Worm (Caenorhabditis elegans) whole organism, L4 larva: Measurements from ENCODE around the gene fbxa-100.

Experiments
- F26F4.8 ChIP-seq: fragments of 200-800 bp; sonication (Bioruptor generic); conservative IDR thresholded peaks from 2 replicates; pipeline ENCODE4 v1.3.6; 2022; ENCODE audit warnings: missing genetic modification characterization, missing compliant biosample characterization
- F44E2.7 ChIP-seq: fragments of 200-800 bp; sonication (Bioruptor generic); IDR thresholded peaks from 2 replicates; pipeline ENCODE4 v2.1.2; 2022; ENCODE audit warnings: missing genetic modification characterization, missing compliant biosample characterization
- T26A8.4 ChIP-seq: fragments of 200-800 bp; sonication (Bioruptor generic); IDR thresholded peaks from 2 replicates; pipeline ENCODE4 v1.3.6; 2022; ENCODE audit warnings: missing genetic modification characterization, missing compliant biosample characterization
- Y105C5A.15 ChIP-seq: fragments of 200-800 bp; sonication (Bioruptor generic); IDR thresholded peaks from 2 replicates; pipeline ENCODE4 v1.3.6; 2022; ENCODE audit warnings: missing genetic modification characterization, missing compliant biosample characterization
- Y75B8A.6 ChIP-seq: fragments of 200-800 bp; sonication (Bioruptor generic); IDR thresholded peaks from 2 replicates; pipeline ENCODE4 v1.3.6; 2022; ENCODE audit warnings: missing genetic modification reagents, missing genetic modification characterization, missing compliant biosample characterization
- ZK337.2 ChIP-seq: fragments of 200-800 bp; sonication (Bioruptor generic); IDR thresholded peaks from 2 replicates; pipeline ENCODE4 v1.3.6; 2022; ENCODE audit warnings: missing genetic modification reagents, missing genetic modification characterization, missing compliant biosample characterization
- aha-1 ChIP-seq: fragments of 150-350 bp; peaks from one replicate; lab custom pipeline; 2014; ENCODE audit warnings: missing biosample characterization, missing genetic modification characterization
- ceh-32 ChIP-seq: sonication (generic microtip); optimal IDR thresholded peaks from 2 replicates; lab custom pipeline; 2016; ENCODE audit warnings: mild to moderate bottlenecking, missing genetic modification characterization, missing compliant biosample characterization; ENCODE audit not compliant: poor library complexity
- cey-2 ChIP-seq: sonication (generic microtip); optimal IDR thresholded peaks from 3 replicates; lab custom pipeline; 2017; ENCODE audit warnings: missing genetic modification characterization, mild to moderate bottlenecking, missing compliant biosample characterization, antibody characterized with exemption, borderline replicate concordance; ENCODE audit not compliant: insufficient read depth
- ctbp-1 ChIP-seq: fragments of 200-800 bp; sonication (Bioruptor generic); IDR thresholded peaks from 2 replicates; pipeline ENCODE4 v1.3.6; 2022; ENCODE audit warnings: missing genetic modification reagents, missing genetic modification characterization, missing compliant biosample characterization
- daf-16 ChIP-seq, 3 experiments: sonication (generic microtip); optimal IDR thresholded peaks; 2 replicates each; lab custom pipeline; 2016 to 2017; ENCODE audit warnings: missing genetic modification characterization in 3 of 3, missing genetic modification reagents in 3 of 3, mild to moderate bottlenecking in 2 of 3, missing compliant biosample characterization in 2 of 3, missing biosample characterization in 1 of 3, moderate library complexity in 1 of 3
- daf-19 ChIP-seq: fragments of 200-800 bp; sonication (Bioruptor generic); conservative IDR thresholded peaks from 2 replicates; pipeline ENCODE4 v1.3.6; 2022; ENCODE audit warnings: missing genetic modification characterization, missing compliant biosample characterization
- daf-8 ChIP-seq: fragments of 200-800 bp; sonication (Bioruptor generic); IDR thresholded peaks from 2 replicates; pipeline ENCODE4 v1.3.6; 2022; ENCODE audit warnings: missing genetic modification characterization, missing compliant biosample characterization
- dmd-6 ChIP-seq: fragments of 200-800 bp; sonication (Bioruptor generic); IDR thresholded peaks from 2 replicates; pipeline ENCODE4 v1.3.6; 2022; ENCODE audit warnings: missing genetic modification reagents, missing genetic modification characterization, missing compliant biosample characterization
- dve-1 ChIP-seq: sonication (generic microtip); optimal IDR thresholded peaks from 2 replicates; lab custom pipeline; 2017; ENCODE audit warnings: antibody characterized with exemption, mild to moderate bottlenecking, missing genetic modification characterization, missing compliant biosample characterization; ENCODE audit not compliant: insufficient read depth
- egl-43 ChIP-seq: fragments of 200-800 bp; sonication (Bioruptor generic); IDR thresholded peaks from 2 replicates; pipeline ENCODE4 v1.3.6; 2022; ENCODE audit warnings: missing genetic modification reagents, missing genetic modification characterization, missing compliant biosample characterization
- fos-1 ChIP-seq: fragments of 150-350 bp; optimal IDR thresholded peaks from 2 replicates; lab custom pipeline; 2014; ENCODE audit warnings: missing biosample characterization, missing genetic modification characterization
- hlh-11 ChIP-seq: fragments of 200-800 bp; sonication (Bioruptor generic); optimal IDR thresholded peaks from 2 replicates; lab custom pipeline; 2018; ENCODE audit warnings: mild to moderate bottlenecking, missing genetic modification characterization, missing compliant biosample characterization
- hlh-30 ChIP-seq: sonication (generic microtip); optimal IDR thresholded peaks from 2 replicates; lab custom pipeline; 2017; ENCODE audit warnings: antibody characterized with exemption, mild to moderate bottlenecking, missing genetic modification characterization, missing compliant biosample characterization; ENCODE audit not compliant: insufficient read depth
- lin-1 ChIP-seq: fragments of 200-800 bp; sonication (Bioruptor generic); IDR thresholded peaks from 2 replicates; pipeline ENCODE4 v1.3.6; 2022; ENCODE audit warnings: missing genetic modification reagents, missing genetic modification characterization, missing compliant biosample characterization
- lin-38 ChIP-seq: fragments of 200-800 bp; sonication (Bioruptor generic); IDR thresholded peaks from 2 replicates; pipeline ENCODE4 v1.3.6; 2022; ENCODE audit warnings: missing genetic modification reagents, missing genetic modification characterization, missing compliant biosample characterization
- lin-39 ChIP-seq: fragments of 150-350 bp; optimal IDR thresholded peaks from 2 replicates; lab custom pipeline; 2014; ENCODE audit warnings: missing biosample characterization, missing genetic modification reagents, missing genetic modification characterization
- madf-5 ChIP-seq, 2 experiments: fragments of 200-800 bp; sonication (Bioruptor generic); IDR thresholded peaks; 2 replicates each; pipeline ENCODE4 v1.3.6; 2022; ENCODE audit warnings: missing compliant biosample characterization in 2 of 2, missing genetic modification characterization in 2 of 2
- mdl-1 ChIP-seq, 2 experiments: fragments of 150-350 bp in 1 of 2; sonication (generic microtip) in 1 of 2; optimal IDR thresholded peaks; 2 replicates each; lab custom pipeline; 2014 to 2017; ENCODE audit warnings: missing biosample characterization in 2 of 2, missing genetic modification characterization in 2 of 2
- mes-2 ChIP-seq: sonication (generic microtip); optimal IDR thresholded peaks from 2 replicates; lab custom pipeline; 2016; ENCODE audit warnings: missing genotype, mild to moderate bottlenecking, missing genetic modification characterization, missing compliant biosample characterization; ENCODE audit not compliant: poor library complexity, severe bottlenecking
- mxl-3 ChIP-seq: fragments of 200-800 bp; sonication (Bioruptor generic); optimal IDR thresholded peaks from 2 replicates; lab custom pipeline; 2018; ENCODE audit warnings: mild to moderate bottlenecking, missing genetic modification characterization, missing compliant biosample characterization
- nhr-102 ChIP-seq: sonication (generic microtip); optimal IDR thresholded peaks from 2 replicates; lab custom pipeline; 2016; ENCODE audit warnings: mild to moderate bottlenecking, missing genetic modification characterization, moderate library complexity, missing compliant biosample characterization
- nhr-11 ChIP-seq: fragments of 150-350 bp; optimal IDR thresholded peaks from 2 replicates; lab custom pipeline; 2014; ENCODE audit warnings: missing biosample characterization, missing genetic modification characterization
- nhr-28 ChIP-seq: fragments of 150-350 bp; optimal IDR thresholded peaks from 2 replicates; lab custom pipeline; 2014; ENCODE audit warnings: missing biosample characterization, missing genetic modification characterization
- nhr-42 ChIP-seq: fragments of 200-800 bp; sonication (Bioruptor generic); IDR thresholded peaks from 2 replicates; pipeline ENCODE4 v1.3.6; 2022; ENCODE audit warnings: missing genetic modification characterization, missing compliant biosample characterization
- nhr-6 ChIP-seq: fragments of 150-350 bp; optimal IDR thresholded peaks from 2 replicates; lab custom pipeline; 2014; ENCODE audit warnings: missing biosample characterization, missing genetic modification characterization
- nhr-77 ChIP-seq: fragments of 150-350 bp; optimal IDR thresholded peaks from 2 replicates; lab custom pipeline; 2014; ENCODE audit warnings: missing biosample characterization, missing genetic modification characterization
- php-3 ChIP-seq: fragments of 200-800 bp; sonication (Bioruptor generic); IDR thresholded peaks from 2 replicates; pipeline ENCODE4 v1.3.6; 2022; ENCODE audit warnings: missing genetic modification reagents, missing genetic modification characterization, missing compliant biosample characterization
- pqm-1 ChIP-seq: sonication (generic microtip); optimal IDR thresholded peaks from 2 replicates; lab custom pipeline; 2017; ENCODE audit warnings: missing biosample characterization, missing genetic modification characterization
- sdz-12 ChIP-seq: fragments of 200-800 bp; sonication (Bioruptor generic); optimal IDR thresholded peaks from 2 replicates; lab custom pipeline; 2018; ENCODE audit warnings: mild to moderate bottlenecking, missing genetic modification characterization, missing compliant biosample characterization
- spr-3 ChIP-seq: fragments of 200-800 bp; sonication (Bioruptor generic); optimal IDR thresholded peaks from 2 replicates; lab custom pipeline; 2018; ENCODE audit warnings: mild to moderate bottlenecking, missing genetic modification characterization, missing compliant biosample characterization
- zag-1 ChIP-seq: fragments of 150-350 bp; optimal IDR thresholded peaks from 2 replicates; lab custom pipeline; 2014; ENCODE audit warnings: missing biosample characterization, missing genetic modification characterization
- zfp-2 ChIP-seq: sonication (generic microtip); optimal IDR thresholded peaks from 2 replicates; lab custom pipeline; 2016; ENCODE audit warnings: mild to moderate bottlenecking, missing genetic modification characterization, missing compliant biosample characterization
- zfp-3 ChIP-seq: fragments of 200-800 bp; sonication (Bioruptor generic); conservative IDR thresholded peaks from 2 replicates; pipeline ENCODE4 v1.3.6; 2022; ENCODE audit warnings: missing genetic modification reagents, missing genetic modification characterization, missing compliant biosample characterization
- ztf-7 ChIP-seq: fragments of 150-350 bp; optimal IDR thresholded peaks from 2 replicates; lab custom pipeline; 2014; ENCODE audit warnings: missing biosample characterization, missing genetic modification characterization

Gene fbxa-100

ce11 chrV:16045837-16046236, 16.1 kb downstream of the fbxa-100 start, which contains the start of gene T10C6.15 (continued):
- TF ChIP-seq daf-19 (GFP tag; lab: Robert Waterston, UW) (no peak), php-3 (GFP tag; lab: Robert Waterston, UW) (peak; percentile 74), nhr-6 (peak; percentile 20), nhr-102 (peak; percentile 89), zfp-2 (no peak), daf-16 (GFP tag; optimal IDR thresholded peaks at IDR 0.05; lab: Kevin White, UChicago) (peak in 1 of 2 experiments; percentile 91), daf-16 (tag; optimal IDR thresholded peaks at IDR 0.05; lab: Kevin White, UChicago) (peak; percentile 100), mes-2 (no peak), nhr-77 (tag; lab: Kevin White, UChicago) (peak; percentile 58), ztf-7 (tag; lab: Kevin White, UChicago) (no peak), spr-3 (GFP tag; lab: Kevin White, UChicago) (no peak), F44E2.7 (no peak), lin-39 (tag; lab: Kevin White, UChicago) (no peak), lin-1 (GFP tag; lab: Robert Waterston, UW) (peak; percentile 83), hlh-11 (tag; lab: Kevin White, UChicago) (peak; percentile 91), F26F4.8 (GFP tag; lab: Robert Waterston, UW) (no peak), pqm-1 (peak; percentile 67)

DNA sequence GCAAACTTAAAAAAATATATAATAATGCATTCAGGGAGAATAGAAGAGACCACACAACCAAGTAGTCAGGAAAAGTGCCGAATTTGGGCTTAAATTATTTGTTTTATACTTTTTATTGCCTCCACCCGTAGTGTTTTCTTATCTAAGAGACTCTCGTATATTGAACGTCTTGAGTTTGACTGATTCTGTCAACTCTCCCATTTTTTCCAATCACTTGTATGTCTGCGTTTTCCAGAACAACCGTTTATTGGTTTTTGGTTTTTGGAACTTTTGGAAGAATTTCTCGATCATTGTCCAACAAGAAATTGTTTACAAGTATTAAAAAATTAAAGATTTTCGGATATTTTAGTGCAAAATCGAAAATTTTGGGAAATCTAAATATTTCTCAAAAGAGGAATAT, 18.2 kb downstream of the fbxa-100 start:
- TF ChIP-seq cey-2 (no peak), Y75B8A.6 (GFP tag; lab: Robert Waterston, UW) (no peak), pqm-1 (peak; percentile 2), lin-38 (GFP tag; lab: Robert Waterston, UW) (no peak), mdl-1 (tag; optimal IDR thresholded peaks at IDR 0.05; lab: Kevin White, UChicago) (no peak), egl-43 (no peak), aha-1 (tag; lab: Kevin White, UChicago) (peak; percentile 81), ctbp-1 (GFP tag; lab: Robert Waterston, UW) (no peak), lin-1 (GFP tag; lab: Robert Waterston, UW) (0 out of 2 replicates have a peak, but pooled peaks have one; percentile 21), sdz-12 (no peak), fos-1 (tag; lab: Kevin White, UChicago) (no peak), dmd-6 (GFP tag; lab: Robert Waterston, UW) (peak; percentile 76), daf-16 (GFP tag; optimal IDR thresholded peaks at IDR 0.05; lab: Kevin White, UChicago) (no peak), daf-16 (tag; optimal IDR thresholded peaks at IDR 0.05; lab: Kevin White, UChicago) (peak; percentile 69), zag-1 (tag; lab: Kevin White, UChicago) (no peak), nhr-102 (no peak), ZK337.2 (GFP tag; lab: Robert Waterston, UW) (no peak), nhr-11 (tag; lab: Kevin White, UChicago) (no peak), ceh-32 (tag; lab: Kevin White, UChicago) (no peak), daf-8 (GFP tag; lab: Robert Waterston, UW) (no peak), hlh-11 (tag; lab: Kevin White, UChicago) (peak; percentile 51), madf-5 (GFP tag; IDR thresholded peaks at IDR 0.05; lab: Robert Waterston, UW) (no peak), php-3 (GFP tag; lab: Robert Waterston, UW) (peak; percentile 68), dve-1 (tag; lab: Kevin White, UChicago) (peak; percentile 74), T26A8.4 (GFP tag; lab: Robert Waterston, UW) (no peak), Y105C5A.15 (GFP tag; lab: Robert Waterston, UW) (no peak), mxl-3 (no peak), nhr-28 (tag; lab: Kevin White, UChicago) (peak; percentile 42), nhr-42 (0 out of 2 replicates have a peak, but pooled peaks have one; percentile 5)

ce11 chrV:16042743-16043014, 19.2 kb downstream of the fbxa-100 start:
- TF ChIP-seq zfp-3 (GFP tag; lab: Robert Waterston, UW) = 0 out of 2 replicates have a peak, but pooled peaks have one; percentile 38
- no peak for TF ChIP-seq lin-38 (GFP tag; lab: Robert Waterston, UW)
- no peak for TF ChIP-seq hlh-30 (tag; lab: Kevin White, UChicago)
- no peak for TF ChIP-seq daf-16 (GFP tag; optimal IDR thresholded peaks at IDR 0.05; lab: Kevin White, UChicago)
- TF ChIP-seq daf-16 (tag; optimal IDR thresholded peaks at IDR 0.05; lab: Kevin White, UChicago) = no peak
- no peak for TF ChIP-seq ctbp-1 (GFP tag; lab: Robert Waterston, UW)
- TF ChIP-seq, all 104 proteins: peak for 1
